Worm (Caenorhabditis elegans) whole organism, L1 larva: ENCODE results near the gene T03D3.5.

Experiments
- F16B12.6 ChIP-seq: fragments of 150-350 bp; optimal IDR thresholded peaks from 2 replicates; lab custom pipeline; 2014; ENCODE audit warnings: missing biosample characterization, missing genetic modification characterization
- aly-2 ChIP-seq: fragments of 150-350 bp; optimal IDR thresholded peaks from 2 replicates; lab custom pipeline; 2014; ENCODE audit warnings: missing biosample characterization, missing genetic modification characterization
- blmp-1 ChIP-seq: fragments of 150-350 bp; optimal IDR thresholded peaks from 2 replicates; lab custom pipeline; 2014; ENCODE audit warnings: missing biosample characterization, missing genetic modification characterization
- ceh-63 ChIP-seq: fragments of 200-800 bp; sonication (Bioruptor generic); optimal IDR thresholded peaks from 2 replicates; lab custom pipeline; 2018; ENCODE audit warnings: mild to moderate bottlenecking, missing genetic modification characterization, missing compliant biosample characterization
- ceh-82 ChIP-seq, 3 experiments: fragments of 150-350 bp in 1 of 3; sonication (generic microtip) in 2 of 3; optimal IDR thresholded peaks; 2 replicates each; lab custom pipeline; 2014 to 2017; ENCODE audit warnings: missing biosample characterization in 3 of 3, missing genetic modification characterization in 3 of 3
- dpl-1 ChIP-seq, 3 experiments: fragments of 150-350 bp in 2 of 3; sonication (generic microtip) in 1 of 3; optimal IDR thresholded peaks; 2 replicates each; lab custom pipeline; 2014 to 2017; ENCODE audit warnings: missing biosample characterization in 3 of 3, missing genetic modification characterization in 3 of 3, missing genetic modification reagents in 3 of 3
- efl-1 ChIP-seq, 4 experiments: fragments of 150-350 bp; optimal IDR thresholded peaks in 3 of 4; peaks in 1 of 4; 1 replicate in 1 of 4; 2 replicates in 3 of 4; lab custom pipeline; 2014; ENCODE audit warnings: missing biosample characterization in 2 of 4, missing genetic modification characterization in 2 of 4, missing genetic modification reagents in 2 of 4
- elt-3 ChIP-seq, 6 experiments: fragments of 150-350 bp in 1 of 6; sonication (generic microtip); optimal IDR thresholded peaks; 2 replicates each; lab custom pipeline; 2017 to 2018; ENCODE audit warnings: missing biosample characterization in 6 of 6, missing genetic modification characterization in 6 of 6, inconsistent platforms in 1 of 6
- fkh-8 ChIP-seq: sonication (generic microtip); optimal IDR thresholded peaks from 2 replicates; lab custom pipeline; 2016; ENCODE audit warnings: mild to moderate bottlenecking, missing genetic modification characterization, missing compliant biosample characterization
- jun-1 ChIP-seq: fragments of 150-350 bp; optimal IDR thresholded peaks from 2 replicates; lab custom pipeline; 2014; ENCODE audit warnings: missing biosample characterization, missing genetic modification reagents, missing genetic modification characterization
- lin-35 ChIP-seq, 2 experiments: fragments of 150-350 bp; optimal IDR thresholded peaks; 2 replicates each; lab custom pipeline; 2014; ENCODE audit warnings: missing biosample characterization in 2 of 2, missing genetic modification characterization in 2 of 2, missing genetic modification reagents in 2 of 2
- lir-3 ChIP-seq: sonication (generic microtip); optimal IDR thresholded peaks from 2 replicates; lab custom pipeline; 2016; ENCODE audit warnings: mild to moderate bottlenecking, missing genetic modification characterization, moderate library complexity, missing compliant biosample characterization; ENCODE audit not compliant: poor library complexity
- mef-2 ChIP-seq: fragments of 150-350 bp; optimal IDR thresholded peaks from 2 replicates; lab custom pipeline; 2014; ENCODE audit warnings: missing biosample characterization, missing genetic modification characterization
- mep-1 ChIP-seq: fragments of 150-350 bp; optimal IDR thresholded peaks from 2 replicates; lab custom pipeline; 2014; ENCODE audit warnings: missing biosample characterization, missing genetic modification characterization
- nhr-12 ChIP-seq: sonication (generic microtip); optimal IDR thresholded peaks from 2 replicates; lab custom pipeline; 2017; ENCODE audit warnings: missing biosample characterization, missing genetic modification characterization
- nhr-20 ChIP-seq: sonication (generic microtip); optimal IDR thresholded peaks from 2 replicates; lab custom pipeline; 2016; ENCODE audit warnings: mild to moderate bottlenecking, missing genetic modification characterization, missing compliant biosample characterization
- nhr-71 ChIP-seq: sonication (generic microtip); optimal IDR thresholded peaks from 2 replicates; lab custom pipeline; 2016; ENCODE audit warnings: mild to moderate bottlenecking, missing genetic modification characterization, moderate library complexity, missing compliant biosample characterization
- nhr-84 ChIP-seq: sonication (generic microtip); optimal IDR thresholded peaks from 2 replicates; lab custom pipeline; 2017; ENCODE audit warnings: missing biosample characterization, missing genetic modification characterization
- nhr-85 ChIP-seq: sonication (generic microtip); peaks from one replicate; lab custom pipeline; 2016; ENCODE audit warnings: missing genetic modification characterization, inconsistent platforms, missing compliant biosample characterization
- pag-3 ChIP-seq: sonication (generic microtip); optimal IDR thresholded peaks from 2 replicates; lab custom pipeline; 2017; ENCODE audit warnings: missing genetic modification characterization, mild to moderate bottlenecking, missing compliant biosample characterization, antibody characterized with exemption, borderline replicate concordance; ENCODE audit not compliant: insufficient read depth
- pqm-1 ChIP-seq: sonication (generic microtip); optimal IDR thresholded peaks from 3 replicates; lab custom pipeline; 2017; ENCODE audit warnings: missing biosample characterization, missing genetic modification characterization
- snu-23 ChIP-seq: sonication (generic microtip); optimal IDR thresholded peaks from 2 replicates; lab custom pipeline; 2016; ENCODE audit warnings: missing genetic modification characterization, missing compliant biosample characterization
- zip-4 ChIP-seq: fragments of 200-800 bp; sonication (Bioruptor generic); optimal IDR thresholded peaks from 2 replicates; lab custom pipeline; 2018; ENCODE audit warnings: mild to moderate bottlenecking, missing genetic modification characterization, moderate library complexity, missing compliant biosample characterization

The T03D3.5 gene

DNA sequence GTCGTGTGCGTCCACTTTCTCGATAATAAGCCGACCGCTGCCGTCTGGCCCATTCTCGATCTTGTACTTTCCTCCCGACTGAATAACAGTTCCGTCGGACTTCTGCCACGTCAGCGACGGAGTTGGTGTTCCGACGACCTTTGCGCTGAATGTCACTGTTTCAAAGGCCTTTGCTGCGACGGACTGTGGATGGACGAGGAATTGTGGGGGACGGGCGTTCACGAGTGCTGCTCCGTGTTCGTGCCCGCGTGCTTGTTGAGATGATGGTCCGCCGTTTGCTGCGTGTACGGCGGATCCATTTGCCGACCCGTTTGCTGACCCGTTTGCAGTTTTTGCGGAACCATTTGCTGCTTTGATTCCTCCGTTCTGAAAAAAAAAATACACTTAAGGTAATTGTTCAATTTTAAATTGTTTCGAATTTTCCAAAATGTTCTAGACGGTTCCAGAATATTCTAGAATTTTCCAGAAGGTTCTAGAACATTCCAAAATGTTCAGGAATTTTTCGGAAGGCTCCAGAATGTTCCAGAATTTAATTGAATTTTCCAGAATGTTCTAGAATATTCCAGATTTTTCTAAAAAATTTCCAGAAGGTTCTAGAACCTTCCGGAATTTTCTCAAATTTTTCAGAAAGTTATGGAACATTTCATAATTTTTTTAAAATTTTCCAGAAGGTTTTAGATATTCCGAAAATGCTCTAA lies 27.3 kb downstream of the T03D3.5 start:
- TF ChIP-seq nhr-84 (tag; lab: Kevin White, UChicago) = no peak
- no peak for TF ChIP-seq jun-1 (tag; lab: Kevin White, UChicago)
- TF ChIP-seq lin-35 (GFP tag; optimal IDR thresholded peaks at IDR 0.05; lab: Kevin White, UChicago) = no peak
- TF ChIP-seq nhr-20 (tag; lab: Kevin White, UChicago) = no peak
- no peak for TF ChIP-seq blmp-1 (tag; lab: Kevin White, UChicago)
- no peak for TF ChIP-seq pqm-1
- no peak for TF ChIP-seq nhr-71
- TF ChIP-seq mef-2 = no peak
- TF ChIP-seq pag-3 = no peak
- no peak for TF ChIP-seq ceh-82 (tag; optimal IDR thresholded peaks at IDR 0.05; lab: Kevin White, UChicago)
- no peak for TF ChIP-seq elt-3 (tag; optimal IDR thresholded peaks at IDR 0.05; lab: Kevin White, UChicago)
- no peak for TF ChIP-seq ceh-63 (GFP tag; lab: Kevin White, UChicago)

- TF ChIP-seq nhr-85 (tag; lab: Kevin White, UChicago) (no peak), snu-23 (GFP tag; lab: Kevin White, UChicago) (no peak), mep-1 (tag; lab: Kevin White, UChicago) (no peak)
These were observed 30.6 kb downstream of the T03D3.5 start, which contains the start of gene F54E2.2 for ce11 chrV:2795998-2796397. TSS of gene F54E2.2 (plus strand) at chrV:2796298.

DNA sequence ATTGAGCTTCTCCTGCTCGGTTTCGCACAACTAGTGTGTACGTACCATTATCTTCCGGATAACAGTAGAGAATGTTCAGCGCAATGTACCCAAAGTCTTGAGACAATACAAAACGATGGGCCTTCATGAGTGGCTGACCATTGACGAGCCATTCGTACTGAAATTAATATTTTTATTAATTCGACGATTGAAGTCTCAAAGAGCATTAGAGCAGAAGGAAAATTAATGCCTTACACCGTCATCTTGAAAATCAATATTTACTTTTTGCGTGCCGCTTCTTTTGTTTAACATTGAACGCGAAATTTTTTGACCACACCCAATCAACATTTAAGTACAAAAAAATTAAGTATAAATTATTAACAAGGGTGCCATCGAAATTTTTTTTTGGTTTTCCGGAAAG lies 33.7 kb downstream of the T03D3.5 start:
- TF ChIP-seq zip-4 (GFP tag; lab: Kevin White, UChicago) (no peak), efl-1 (optimal IDR thresholded peaks at IDR 0.05; lab: Kevin White, UChicago) (no peak), efl-1 (GFP tag; optimal IDR thresholded peaks at IDR 0.05 in 1 of 2; lab: Kevin White, UChicago) (peak in 1 of 2 experiments; percentile 68), lir-3 (tag; lab: Kevin White, UChicago) (no peak)
- TF ChIP-seq, all 84 proteins: peak for 1

DNA sequence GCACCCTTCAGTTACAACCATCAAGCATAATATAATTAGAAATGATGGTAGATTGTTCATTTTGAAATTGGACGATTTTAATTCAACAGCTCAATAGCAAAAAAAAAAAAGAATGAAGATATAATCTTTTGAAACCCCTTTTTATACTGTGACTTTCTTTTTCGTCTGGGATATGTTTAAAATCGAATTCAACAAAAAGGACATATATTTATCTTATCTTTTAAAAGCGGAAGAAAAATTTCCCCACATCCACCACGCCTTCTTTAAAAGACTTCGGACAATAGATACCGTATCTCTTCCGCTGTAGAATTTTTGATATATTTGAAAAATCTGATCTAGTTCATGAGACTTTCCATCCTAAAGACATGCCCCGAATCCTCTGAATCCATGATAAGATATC lies 45.8 kb downstream of the T03D3.5 start, which contains the start of gene R05D8.11:
Gene R05D8.11, minus strand, starts transcription at position 101 of the 400 bp plus-strand sequence.
- TF ChIP-seq F16B12.6 (tag; lab: Kevin White, UChicago) = no peak
- TF ChIP-seq elt-3 (tag; optimal IDR thresholded peaks at IDR 0.05; lab: Kevin White, UChicago) = peak in 1 of 6 experiments; percentile 0

DNA sequence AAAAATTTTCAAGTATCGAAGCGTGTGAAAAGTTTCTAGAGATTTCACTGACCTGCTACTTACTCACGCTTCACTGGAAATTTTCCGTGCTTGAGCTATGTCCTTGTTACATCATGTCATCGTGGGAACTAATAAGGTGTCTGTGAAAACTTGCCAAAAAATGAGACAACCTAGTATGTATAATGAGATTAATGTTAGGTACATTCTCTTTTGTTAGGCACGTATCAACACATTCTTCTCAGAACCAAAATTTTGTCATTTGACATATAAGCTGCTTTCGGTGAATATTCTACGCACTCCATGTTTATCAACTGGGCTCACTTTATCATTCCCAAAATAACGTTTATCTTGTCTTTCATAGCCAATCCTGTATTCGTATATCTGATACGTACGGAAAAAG lies 52.6 kb downstream of the T03D3.5 start, which contains the start of gene srj-18:
Gene srj-18, plus strand, starts transcription at position 301 of the 400 bp plus-strand sequence.
- TF ChIP-seq dpl-1 (GFP tag; optimal IDR thresholded peaks at IDR 0.05; lab: Kevin White, UChicago) = no peak
- no peak for TF ChIP-seq aly-2 (tag; lab: Kevin White, UChicago)
- no peak for TF ChIP-seq lir-3 (tag; lab: Kevin White, UChicago)
- no peak for TF ChIP-seq nhr-12 (tag; lab: Kevin White, UChicago)
- peak; percentile 59 for TF ChIP-seq fkh-8 (tag; lab: Kevin White, UChicago)
